Fruit fly (Drosophila melanogaster) whole organism, embryonic: Measurements from ENCODE around the gene Osi2.
A peak's percentile ranks its signal among the peaks of the same experiment; 100 is the strongest.

Experiments used
- Awh ChIP-seq: fragments of 200-800 bp; sonication (Bioruptor generic); IDR thresholded peaks from 2 replicates; pipeline ENCODE4, ENCODE4 v1.3.6; 2022; ENCODE audit warnings: missing biosample characterization, missing genetic modification characterization
- Blimp-1 ChIP-seq: fragments of 200-800 bp; sonication (Bioruptor generic); optimal IDR thresholded peaks from 3 replicates; lab custom pipeline; 2018; ENCODE audit warnings: missing biosample characterization, missing genetic modification characterization, mild to moderate bottlenecking, moderate library complexity, missing genetic modification reagents
- CG1024 ChIP-seq: fragments of 200-800 bp; sonication (Bioruptor generic); IDR thresholded peaks from 2 replicates; pipeline ENCODE4 v1.3.6; 2022; ENCODE audit warnings: missing biosample characterization, missing genetic modification characterization
- CG10543 ChIP-seq: fragments of 200-800 bp; sonication (Bioruptor generic); optimal IDR thresholded peaks from 3 replicates; lab custom pipeline; 2017; ENCODE audit warnings: missing biosample characterization, mild to moderate bottlenecking, missing genetic modification characterization, moderate library complexity
- CG11456 ChIP-seq: fragments of 200-800 bp; sonication (Bioruptor generic); IDR thresholded peaks from 3 replicates; pipeline ENCODE4 v1.3.6; 2022; ENCODE audit warnings: missing biosample characterization, missing genetic modification characterization
- CG12391 ChIP-seq: fragments of 200-800 bp; sonication (Bioruptor generic); optimal IDR thresholded peaks from 3 replicates; lab custom pipeline; 2018; ENCODE audit warnings: missing biosample characterization, mild to moderate bottlenecking, missing genetic modification characterization, moderate library complexity
- CG17385 ChIP-seq: fragments of 200-800 bp; sonication (Bioruptor generic); optimal IDR thresholded peaks from 3 replicates; lab custom pipeline; 2018; ENCODE audit warnings: missing biosample characterization, mild to moderate bottlenecking, missing genetic modification characterization
- CG18619 ChIP-seq: fragments of 200-800 bp; sonication (Bioruptor generic); optimal IDR thresholded peaks from 3 replicates; lab custom pipeline; 2017; ENCODE audit warnings: missing biosample characterization, mild to moderate bottlenecking, missing genetic modification characterization
- CG2678 ChIP-seq: fragments of 200-800 bp; sonication (Bioruptor generic); optimal IDR thresholded peaks from 3 replicates; lab custom pipeline; 2019; ENCODE audit warnings: missing biosample characterization, mild to moderate bottlenecking, missing genetic modification characterization, moderate library complexity
- CG3407 ChIP-seq: fragments of 200-800 bp; sonication (Bioruptor generic); optimal IDR thresholded peaks from 2 replicates; lab custom pipeline; 2018; ENCODE audit warnings: missing biosample characterization, mild to moderate bottlenecking, missing genetic modification characterization
- CG3847 ChIP-seq: fragments of 200-800 bp; sonication (Bioruptor generic); IDR thresholded peaks from 2 replicates; pipeline ENCODE4 v1.3.6; 2022; ENCODE audit warnings: missing biosample characterization, missing genetic modification characterization
- CG6791 ChIP-seq: fragments of 200-800 bp; sonication (Bioruptor generic); IDR thresholded peaks from 3 replicates; pipeline ENCODE4 v1.3.6; 2022; ENCODE audit warnings: missing biosample characterization, missing genetic modification characterization; ENCODE audit not compliant: partially characterized antibody
- CG7556 ChIP-seq: fragments of 200-800 bp; sonication (Bioruptor generic); optimal IDR thresholded peaks from 2 replicates; lab custom pipeline; 2017; ENCODE audit warnings: missing biosample characterization, mild to moderate bottlenecking, missing genetic modification characterization
- CG9215 ChIP-seq: fragments of 200-800 bp; sonication (Bioruptor generic); IDR thresholded peaks from 2 replicates; pipeline ENCODE4 v1.3.6; 2022; ENCODE audit warnings: missing biosample characterization, missing genetic modification characterization
- CG9437 ChIP-seq: fragments of 200-800 bp; sonication (Bioruptor generic); optimal IDR thresholded peaks from 2 replicates; lab custom pipeline; 2018; ENCODE audit warnings: missing biosample characterization, mild to moderate bottlenecking, missing genetic modification characterization
- D ChIP-seq, 2 experiments: fragments of 200-800 bp in 1 of 2; fragments of >200 bp in 1 of 2; sonication (Bioruptor generic) in 1 of 2; optimal IDR thresholded peaks; 2 replicates in 1 of 2; 3 replicates in 1 of 2; lab custom pipeline; 2017; ENCODE audit warnings: mild to moderate bottlenecking in 1 of 2, missing biosample characterization in 1 of 2, missing genetic modification characterization in 1 of 2, missing genetic modification reagents in 1 of 2
- D19A ChIP-seq: fragments of 200-800 bp; optimal IDR thresholded peaks from 3 replicates; lab custom pipeline; 2019; ENCODE audit warnings: missing biosample characterization, mild to moderate bottlenecking, missing genetic modification characterization, moderate library complexity
- H2.0 ChIP-seq: fragments of 200-800 bp; sonication (Bioruptor generic); IDR thresholded peaks from 2 replicates; pipeline ENCODE4 v1.3.6; 2022; ENCODE audit warnings: missing biosample characterization, missing genetic modification characterization
- Hr78 ChIP-seq, 2 experiments: fragments of 200-800 bp in 1 of 2; fragments of >200 bp in 1 of 2; sonication (Bioruptor generic) in 1 of 2; optimal IDR thresholded peaks; 2 replicates each; lab custom pipeline; 2017 to 2019; ENCODE audit warnings: missing biosample characterization in 2 of 2, missing genetic modification characterization in 2 of 2, mild to moderate bottlenecking in 1 of 2, moderate library complexity in 1 of 2
- Kr ChIP-seq: fragments of 200-800 bp; sonication (Bioruptor generic); optimal IDR thresholded peaks from 2 replicates; lab custom pipeline; 2017; ENCODE audit warnings: missing biosample characterization, mild to moderate bottlenecking, missing genetic modification characterization
- Mad ChIP-seq: fragments of 200-800 bp; sonication (Bioruptor generic); optimal IDR thresholded peaks from 2 replicates; lab custom pipeline; 2016; ENCODE audit warnings: missing biosample characterization, missing genetic modification characterization
- Med ChIP-seq: fragments of 200-800 bp; sonication (Bioruptor generic); peaks from one replicate; lab custom pipeline; 2016; ENCODE audit warnings: missing biosample characterization, missing genetic modification characterization, mild to moderate bottlenecking, inconsistent platforms, moderate library complexity
- NfI ChIP-seq: fragments of 200-800 bp; sonication (Bioruptor generic); optimal IDR thresholded peaks from 3 replicates; lab custom pipeline; 2018; ENCODE audit warnings: missing biosample characterization, mild to moderate bottlenecking, missing genetic modification characterization, moderate library complexity
- Pdp1 ChIP-seq, 2 experiments: fragments of 200-800 bp; sonication (Bioruptor generic); optimal IDR thresholded peaks; 3 replicates each; lab custom pipeline; 2016; ENCODE audit warnings: missing biosample characterization in 2 of 2, missing genetic modification characterization in 2 of 2, mild to moderate bottlenecking in 1 of 2, moderate library complexity in 1 of 2
- Poxn ChIP-seq: fragments of 200-800 bp; sonication (Bioruptor generic); IDR thresholded peaks from 2 replicates; pipeline ENCODE4 v1.3.6; 2022; ENCODE audit warnings: missing biosample characterization, missing genetic modification characterization
- Sox102F ChIP-seq: fragments of 200-800 bp; sonication (Bioruptor generic); optimal IDR thresholded peaks from 2 replicates; lab custom pipeline; 2018; ENCODE audit warnings: missing biosample characterization, mild to moderate bottlenecking, missing genetic modification characterization, moderate library complexity
- ab ChIP-seq: fragments of 200-800 bp; sonication (Bioruptor generic); optimal IDR thresholded peaks from 2 replicates; lab custom pipeline; 2016; ENCODE audit warnings: missing biosample characterization, missing genetic modification characterization
- ap ChIP-seq: fragments of 200-800 bp; sonication (Bioruptor generic); IDR thresholded peaks from 2 replicates; pipeline ENCODE4 v1.3.6; 2022; ENCODE audit warnings: missing biosample characterization, missing genetic modification characterization
- bab2 ChIP-seq: fragments of 200-800 bp; sonication (Bioruptor generic); optimal IDR thresholded peaks from 2 replicates; lab custom pipeline; 2016; ENCODE audit warnings: missing biosample characterization, missing genetic modification characterization
- btn ChIP-seq: fragments of 200-800 bp; sonication (Bioruptor generic); optimal IDR thresholded peaks from 2 replicates; lab custom pipeline; 2016; ENCODE audit warnings: missing biosample characterization, missing genetic modification characterization
- crp ChIP-seq, 2 experiments: fragments of 200-800 bp; sonication (Bioruptor generic); optimal IDR thresholded peaks; 2 replicates in 1 of 2; 3 replicates in 1 of 2; lab custom pipeline; 2017; ENCODE audit warnings: missing biosample characterization in 2 of 2, missing genetic modification characterization in 2 of 2, mild to moderate bottlenecking in 1 of 2, moderate library complexity in 1 of 2
- dpn ChIP-seq, 2 experiments: fragments of 200-800 bp; sonication (Bioruptor generic); optimal IDR thresholded peaks; 3 replicates each; lab custom pipeline; 2016; ENCODE audit warnings: missing biosample characterization in 2 of 2, missing genetic modification characterization in 2 of 2
- gro ChIP-seq: fragments of 200-800 bp; sonication (Bioruptor generic); optimal IDR thresholded peaks from 2 replicates; lab custom pipeline; 2016; ENCODE audit warnings: missing biosample characterization, missing genetic modification characterization
- gt ChIP-seq: fragments of 200-800 bp; sonication (Bioruptor generic); IDR thresholded peaks from 2 replicates; pipeline ENCODE4 v1.3.6; 2022; ENCODE audit warnings: missing biosample characterization, missing genetic modification characterization
- ind ChIP-seq: fragments of 200-800 bp; sonication (Bioruptor generic); optimal IDR thresholded peaks from 3 replicates; lab custom pipeline; 2016; ENCODE audit warnings: missing biosample characterization, missing genetic modification characterization
- ken ChIP-seq: fragments of 200-800 bp; sonication (Bioruptor generic); IDR thresholded peaks from 3 replicates; pipeline ENCODE4 v1.3.6; 2022; ENCODE audit warnings: missing biosample characterization, missing genetic modification characterization
- klu ChIP-seq: fragments of 200-800 bp; sonication (Bioruptor generic); IDR thresholded peaks from 2 replicates; pipeline ENCODE4 v1.3.6; 2022; ENCODE audit warnings: missing biosample characterization, missing genetic modification characterization
- lola ChIP-seq, 3 experiments: fragments of >200 bp in 2 of 3; fragments of 200-800 bp in 1 of 3; sonication (Bioruptor generic) in 1 of 3; optimal IDR thresholded peaks; 2 replicates each; lab custom pipeline; 2017 to 2019; ENCODE audit warnings: missing biosample characterization in 3 of 3, missing genetic modification characterization in 3 of 3, mild to moderate bottlenecking in 1 of 3, moderate library complexity in 1 of 3
- lov ChIP-seq, 2 experiments: fragments of 200-800 bp in 1 of 2; fragments of >200 bp in 1 of 2; sonication (Bioruptor generic) in 1 of 2; IDR thresholded peaks in 1 of 2; optimal IDR thresholded peaks in 1 of 2; 2 replicates in 1 of 2; 3 replicates in 1 of 2; pipeline versions ENCODE4 v1.3.6 to Lab custom; 2017 to 2022; ENCODE audit warnings: missing biosample characterization in 1 of 2, missing genetic modification characterization in 1 of 2
- pnt ChIP-seq: fragments of 200-800 bp; sonication (Bioruptor generic); optimal IDR thresholded peaks from 3 replicates; lab custom pipeline; 2016; ENCODE audit warnings: missing biosample characterization, missing genetic modification characterization
- sc ChIP-seq, 3 experiments: fragments of >200 bp in 2 of 3; fragments of 200-800 bp in 1 of 3; sonication (Bioruptor generic) in 1 of 3; optimal IDR thresholded peaks; 2 replicates in 2 of 3; 3 replicates in 1 of 3; lab custom pipeline; 2017; ENCODE audit warnings: mild to moderate bottlenecking in 1 of 3, missing biosample characterization in 1 of 3, missing genetic modification characterization in 1 of 3, missing genetic modification reagents in 1 of 3
- sob ChIP-seq: fragments of 200-800 bp; sonication (Bioruptor generic); IDR thresholded peaks from 2 replicates; pipeline ENCODE4 v1.3.6; 2022; ENCODE audit warnings: missing biosample characterization, missing genetic modification characterization
- tgo ChIP-seq: fragments of 200-800 bp; sonication (Bioruptor generic); IDR thresholded peaks from 3 replicates; pipeline ENCODE4 v1.3.6; 2022; ENCODE audit warnings: missing biosample characterization, missing genetic modification characterization
- vfl ChIP-seq: fragments of 200-800 bp; sonication (Bioruptor generic); optimal IDR thresholded peaks from 2 replicates; lab custom pipeline; 2016; ENCODE audit warnings: missing biosample characterization, missing genetic modification characterization
- vvl ChIP-seq: fragments of 200-800 bp; sonication (Bioruptor generic); IDR thresholded peaks from 2 replicates; pipeline ENCODE4 v1.3.6; 2022; ENCODE audit warnings: missing biosample characterization, missing genetic modification characterization
- z ChIP-seq: fragments of 200-800 bp; sonication (Bioruptor generic); IDR thresholded peaks from 3 replicates; pipeline ENCODE4 v1.3.6; 2022; ENCODE audit warnings: missing biosample characterization, missing genetic modification characterization

Gene Osi2

dm6 chr3R:6241289-6241688 lies 32.1 kb downstream of the Osi2 start (continued):
- TF ChIP-seq CG1024 (GFP tag; lab: Robert Waterston, UW) (no peak), tgo (GFP tag; lab: Robert Waterston, UW) (no peak), CG17385 (GFP tag; lab: Kevin White, UChicago) (peak; percentile 15), lola (GFP tag; optimal IDR thresholded peaks at IDR 0.05; lab: Kevin White, UChicago) (peak in 1 of 3 experiments; percentile 42), CG12391 (tag; lab: Kevin White, UChicago) (peak; percentile 45), D (optimal IDR thresholded peaks at IDR 0.05; lab: Kevin White, UChicago) (no peak), D (GFP tag; optimal IDR thresholded peaks at IDR 0.05; lab: Kevin White, UChicago) (peak; percentile 23), Awh (no peak), pnt (GFP tag; lab: Kevin White, UChicago) (no peak), CG10543 (no peak), Sox102F (GFP tag; lab: Kevin White, UChicago) (peak; percentile 72), D19A (tag; lab: Kevin White, UChicago) (peak; percentile 52), Pdp1 (GFP tag; optimal IDR thresholded peaks at IDR 0.05; lab: Kevin White, UChicago) (no peak), sc (optimal IDR thresholded peaks at IDR 0.05; lab: Kevin White, UChicago) (no peak), sc (GFP tag; optimal IDR thresholded peaks at IDR 0.05; lab: Kevin White, UChicago) (peak; percentile 27), ken (0 out of 3 replicates have a peak, but pooled peaks have one; percentile 23), CG7556 (GFP tag; lab: Kevin White, UChicago) (peak; percentile 47), CG2678 (peak; percentile 66), z (no peak)
- TF ChIP-seq, all 482 proteins: peak for 58

- TF ChIP-seq Blimp-1 (GFP tag; lab: Kevin White, UChicago) (peak; percentile 57), vvl (peak; percentile 12; the same call in 1 of the 2 replicates), CG9215 (no peak), Med (GFP tag; lab: Kevin White, UChicago) (peak; percentile 36)
Measured at dm6 chr3R:6244035-6244434, 34.9 kb downstream of the Osi2 start.

- TF ChIP-seq CG6791 (GFP tag; lab: Robert Waterston, UW): no peak
- TF ChIP-seq CG3847: no peak
- no peak for TF ChIP-seq crp (GFP tag; optimal IDR thresholded peaks at IDR 0.05; lab: Kevin White, UChicago)
- no peak for TF ChIP-seq NfI
- no peak for TF ChIP-seq bab2 (GFP tag; lab: Kevin White, UChicago)
- TF ChIP-seq CG3407: no peak
- no peak for TF ChIP-seq btn
- TF ChIP-seq sob (GFP tag; lab: Robert Waterston, UW): no peak
- peak; percentile 55; the same call in 1 of the 2 replicates for TF ChIP-seq vvl
- TF ChIP-seq Kr: no peak
- no peak for TF ChIP-seq Mad (GFP tag; lab: Kevin White, UChicago)
- no peak for TF ChIP-seq gt (GFP tag; lab: Robert Waterston, UW)
- TF ChIP-seq dpn (GFP tag; optimal IDR thresholded peaks at IDR 0.05; lab: Kevin White, UChicago): no peak
- TF ChIP-seq klu (GFP tag; lab: Robert Waterston, UW): 0 out of 2 replicates have a peak, but pooled peaks have one; percentile 18
- TF ChIP-seq gro (GFP tag; lab: Kevin White, UChicago): no peak
- TF ChIP-seq Pdp1 (GFP tag; optimal IDR thresholded peaks at IDR 0.05; lab: Kevin White, UChicago): peak in 1 of 2 experiments; percentile 47
- no peak for TF ChIP-seq vfl (GFP tag; lab: Kevin White, UChicago)
- TF ChIP-seq CG18619 (GFP tag; lab: Kevin White, UChicago): no peak
- no peak for TF ChIP-seq lov (optimal IDR thresholded peaks at IDR 0.05; lab: Kevin White, UChicago)
- TF ChIP-seq lov (GFP tag; IDR thresholded peaks at IDR 0.05; lab: Robert Waterston, UW): no peak
- no peak for TF ChIP-seq Poxn (GFP tag; lab: Robert Waterston, UW)
- no peak for TF ChIP-seq ind
- TF ChIP-seq ab (GFP tag; lab: Kevin White, UChicago): no peak
- TF ChIP-seq Blimp-1 (GFP tag; lab: Kevin White, UChicago): peak; percentile 91
- peak in 1 of 2 experiments; percentile 79 for TF ChIP-seq Hr78 (GFP tag; optimal IDR thresholded peaks at IDR 0.05; lab: Kevin White, UChicago)
- TF ChIP-seq CG11456: no peak
- no peak for TF ChIP-seq H2.0 (GFP tag; lab: Robert Waterston, UW)
- TF ChIP-seq ap (GFP tag; lab: Robert Waterston, UW): no peak
- TF ChIP-seq CG9437 (GFP tag; lab: Kevin White, UChicago): no peak
Measured at dm6 chr3R:6244986-6245385, 35.8 kb downstream of the Osi2 start.
